Worm (Caenorhabditis elegans) whole organism, L4 larva: ENCODE data around the gene str-5.
A peak's percentile ranks its signal among the peaks of the same experiment; 100 is the strongest.

Experiments
- D1046.2 ChIP-seq: fragments of 200-800 bp; sonication (Bioruptor generic); IDR thresholded peaks from 2 replicates; pipeline ENCODE4 v1.3.6; 2022; ENCODE audit warnings: missing genetic modification characterization, missing compliant biosample characterization
- F10B5.3 ChIP-seq: sonication (generic microtip); optimal IDR thresholded peaks from 2 replicates; lab custom pipeline; 2016; ENCODE audit warnings: mild to moderate bottlenecking, missing genetic modification characterization, missing compliant biosample characterization
- F49E8.2 ChIP-seq: sonication (generic microtip); optimal IDR thresholded peaks from 2 replicates; lab custom pipeline; 2016; ENCODE audit warnings: missing compliant biosample characterization, mild to moderate bottlenecking, missing genetic modification characterization, borderline replicate concordance
- Y105C5A.15 ChIP-seq: fragments of 200-800 bp; sonication (Bioruptor generic); IDR thresholded peaks from 2 replicates; pipeline ENCODE4 v1.3.6; 2022; ENCODE audit warnings: missing genetic modification characterization, missing compliant biosample characterization
- Y75B8A.6 ChIP-seq: fragments of 200-800 bp; sonication (Bioruptor generic); IDR thresholded peaks from 2 replicates; pipeline ENCODE4 v1.3.6; 2022; ENCODE audit warnings: missing genetic modification reagents, missing genetic modification characterization, missing compliant biosample characterization
- ZK546.5 ChIP-seq, 2 experiments: sonication (generic microtip); optimal IDR thresholded peaks; 2 replicates each; lab custom pipeline; 2017; ENCODE audit warnings: missing biosample characterization in 2 of 2, missing genetic modification characterization in 2 of 2
- aha-1 ChIP-seq: fragments of 150-350 bp; peaks from one replicate; lab custom pipeline; 2014; ENCODE audit warnings: missing biosample characterization, missing genetic modification characterization
- arid-1 ChIP-seq: fragments of 200-800 bp; sonication (Bioruptor generic); conservative IDR thresholded peaks from 2 replicates; pipeline ENCODE4 v1.3.6; 2022; ENCODE audit warnings: missing genetic modification reagents, missing genetic modification characterization, missing compliant biosample characterization
- ceh-20 ChIP-seq: fragments of 200-800 bp; sonication (Bioruptor generic); IDR thresholded peaks from 2 replicates; pipeline ENCODE4 v1.3.6; 2022; ENCODE audit warnings: missing genetic modification reagents, missing genetic modification characterization, missing compliant biosample characterization
- ceh-32 ChIP-seq: sonication (generic microtip); optimal IDR thresholded peaks from 2 replicates; lab custom pipeline; 2016; ENCODE audit warnings: mild to moderate bottlenecking, missing genetic modification characterization, missing compliant biosample characterization; ENCODE audit not compliant: poor library complexity
- ces-1 ChIP-seq: fragments of 150-350 bp; sonication (generic microtip); optimal IDR thresholded peaks from 4 replicates; lab custom pipeline; 2014; ENCODE audit warnings: missing biosample characterization, missing genetic modification reagents, missing genetic modification characterization
- cey-2 ChIP-seq: sonication (generic microtip); optimal IDR thresholded peaks from 3 replicates; lab custom pipeline; 2017; ENCODE audit warnings: missing genetic modification characterization, mild to moderate bottlenecking, missing compliant biosample characterization, antibody characterized with exemption, borderline replicate concordance; ENCODE audit not compliant: insufficient read depth
- ctbp-1 ChIP-seq: fragments of 200-800 bp; sonication (Bioruptor generic); IDR thresholded peaks from 2 replicates; pipeline ENCODE4 v1.3.6; 2022; ENCODE audit warnings: missing genetic modification reagents, missing genetic modification characterization, missing compliant biosample characterization
- daf-16 ChIP-seq, 3 experiments: sonication (generic microtip); optimal IDR thresholded peaks; 2 replicates each; lab custom pipeline; 2016 to 2017; ENCODE audit warnings: missing genetic modification characterization in 3 of 3, missing genetic modification reagents in 3 of 3, mild to moderate bottlenecking in 2 of 3, missing compliant biosample characterization in 2 of 3, missing biosample characterization in 1 of 3, moderate library complexity in 1 of 3
- daf-8 ChIP-seq: fragments of 200-800 bp; sonication (Bioruptor generic); IDR thresholded peaks from 2 replicates; pipeline ENCODE4 v1.3.6; 2022; ENCODE audit warnings: missing genetic modification characterization, missing compliant biosample characterization
- dmd-9 ChIP-seq: fragments of 200-800 bp; sonication (Bioruptor generic); IDR thresholded peaks from 2 replicates; pipeline ENCODE4 v1.3.6; 2022; ENCODE audit warnings: missing genetic modification reagents, missing genetic modification characterization, missing compliant biosample characterization
- fkh-10 ChIP-seq: fragments of 150-350 bp; optimal IDR thresholded peaks from 2 replicates; lab custom pipeline; 2014; ENCODE audit warnings: missing biosample characterization, missing genetic modification reagents, missing genetic modification characterization
- fos-1 ChIP-seq: fragments of 150-350 bp; optimal IDR thresholded peaks from 2 replicates; lab custom pipeline; 2014; ENCODE audit warnings: missing biosample characterization, missing genetic modification characterization
- hlh-30 ChIP-seq: sonication (generic microtip); optimal IDR thresholded peaks from 2 replicates; lab custom pipeline; 2017; ENCODE audit warnings: antibody characterized with exemption, mild to moderate bottlenecking, missing genetic modification characterization, missing compliant biosample characterization; ENCODE audit not compliant: insufficient read depth
- jun-1 ChIP-seq: fragments of 150-350 bp; optimal IDR thresholded peaks from 2 replicates; lab custom pipeline; 2014; ENCODE audit warnings: missing biosample characterization, missing genetic modification reagents, missing genetic modification characterization
- lin-15B ChIP-seq: fragments of 150-350 bp; sonication (generic microtip); optimal IDR thresholded peaks from 3 replicates; lab custom pipeline; 2014; ENCODE audit warnings: missing biosample characterization, missing genetic modification characterization
- lin-29 ChIP-seq: fragments of 200-800 bp; sonication (Bioruptor generic); IDR thresholded peaks from 2 replicates; pipeline ENCODE4 v1.3.6; 2022; ENCODE audit warnings: missing genetic modification reagents, missing genetic modification characterization, missing compliant biosample characterization
- lin-38 ChIP-seq: fragments of 200-800 bp; sonication (Bioruptor generic); IDR thresholded peaks from 2 replicates; pipeline ENCODE4 v1.3.6; 2022; ENCODE audit warnings: missing genetic modification reagents, missing genetic modification characterization, missing compliant biosample characterization
- lir-3 ChIP-seq: sonication (generic microtip); optimal IDR thresholded peaks from 2 replicates; lab custom pipeline; 2016; ENCODE audit warnings: mild to moderate bottlenecking, missing genetic modification characterization, missing compliant biosample characterization
- madf-5 ChIP-seq, 2 experiments: fragments of 200-800 bp; sonication (Bioruptor generic); IDR thresholded peaks; 2 replicates each; pipeline ENCODE4 v1.3.6; 2022; ENCODE audit warnings: missing compliant biosample characterization in 2 of 2, missing genetic modification characterization in 2 of 2
- mdl-1 ChIP-seq, 2 experiments: fragments of 150-350 bp in 1 of 2; sonication (generic microtip) in 1 of 2; optimal IDR thresholded peaks; 2 replicates each; lab custom pipeline; 2014 to 2017; ENCODE audit warnings: missing biosample characterization in 2 of 2, missing genetic modification characterization in 2 of 2
- mdt-29 ChIP-seq: fragments of 200-800 bp; sonication (Bioruptor generic); IDR thresholded peaks from 2 replicates; pipeline ENCODE4 v1.3.6; 2022; ENCODE audit warnings: missing genetic modification reagents, missing genetic modification characterization, missing compliant biosample characterization
- mxl-2 ChIP-seq: fragments of 200-800 bp; sonication (Bioruptor generic); conservative IDR thresholded peaks from 2 replicates; pipeline ENCODE4 v1.3.6; 2022; ENCODE audit warnings: missing genetic modification reagents, missing genetic modification characterization, missing compliant biosample characterization
- nhr-102 ChIP-seq: sonication (generic microtip); optimal IDR thresholded peaks from 2 replicates; lab custom pipeline; 2016; ENCODE audit warnings: mild to moderate bottlenecking, missing genetic modification characterization, moderate library complexity, missing compliant biosample characterization
- nhr-11 ChIP-seq: fragments of 150-350 bp; optimal IDR thresholded peaks from 2 replicates; lab custom pipeline; 2014; ENCODE audit warnings: missing biosample characterization, missing genetic modification characterization
- nhr-25 ChIP-seq: sonication (generic microtip); optimal IDR thresholded peaks from 2 replicates; lab custom pipeline; 2017; ENCODE audit warnings: missing genetic modification characterization, mild to moderate bottlenecking, missing compliant biosample characterization, antibody characterized with exemption, moderate library complexity, borderline replicate concordance; ENCODE audit not compliant: insufficient read depth
- nhr-28 ChIP-seq: fragments of 150-350 bp; optimal IDR thresholded peaks from 2 replicates; lab custom pipeline; 2014; ENCODE audit warnings: missing biosample characterization, missing genetic modification characterization
- nhr-42 ChIP-seq: fragments of 200-800 bp; sonication (Bioruptor generic); IDR thresholded peaks from 2 replicates; pipeline ENCODE4 v1.3.6; 2022; ENCODE audit warnings: missing genetic modification characterization, missing compliant biosample characterization
- rbr-2 ChIP-seq: sonication (generic microtip); optimal IDR thresholded peaks from 2 replicates; lab custom pipeline; 2016; ENCODE audit warnings: missing genotype, missing genetic modification characterization, missing compliant biosample characterization
- saeg-2 ChIP-seq: fragments of 200-800 bp; sonication (Bioruptor generic); IDR thresholded peaks from 2 replicates; pipeline ENCODE4 v1.3.6; 2022; ENCODE audit warnings: missing genetic modification reagents, missing genetic modification characterization, missing compliant biosample characterization
- set-16 ChIP-seq: fragments of 200-800 bp; sonication (Bioruptor generic); IDR thresholded peaks from 2 replicates; pipeline ENCODE4 v1.3.6; 2022; ENCODE audit warnings: missing genetic modification reagents, missing genetic modification characterization, missing compliant biosample characterization
- skn-1 ChIP-seq: fragments of 150-350 bp; optimal IDR thresholded peaks from 2 replicates; lab custom pipeline; 2014; ENCODE audit warnings: missing biosample characterization, missing genetic modification characterization
- unc-62 ChIP-seq, 3 experiments: fragments of 150-350 bp in 1 of 3; sonication (generic microtip); optimal IDR thresholded peaks in 2 of 3; peaks in 1 of 3; 1 replicate in 1 of 3; 2 replicates in 2 of 3; lab custom pipeline; 2014 to 2017; ENCODE audit warnings: missing biosample characterization in 3 of 3, missing genetic modification characterization in 3 of 3, missing genetic modification reagents in 3 of 3, missing genotype in 1 of 3
- zip-11 ChIP-seq: fragments of 200-800 bp; sonication (Bioruptor generic); IDR thresholded peaks from 2 replicates; pipeline ENCODE4 v1.3.6; 2022; ENCODE audit warnings: missing genetic modification characterization, missing compliant biosample characterization
- ztf-7 ChIP-seq: fragments of 150-350 bp; optimal IDR thresholded peaks from 2 replicates; lab custom pipeline; 2014; ENCODE audit warnings: missing biosample characterization, missing genetic modification characterization

Gene str-5

ce11 chrV:15733020-15733419, 20.0 kb upstream of the str-5 start:
- TF ChIP-seq F49E8.2 (tag; lab: Kevin White, UChicago): no peak
- TF ChIP-seq nhr-102 (tag; lab: Kevin White, UChicago): no peak
- TF ChIP-seq fkh-10: no peak
- peak; percentile 11 for TF ChIP-seq aha-1 (tag; lab: Kevin White, UChicago)
- no peak for TF ChIP-seq skn-1 (tag; lab: Kevin White, UChicago)
- no peak for TF ChIP-seq lin-29 (GFP tag; lab: Robert Waterston, UW)
- TF ChIP-seq set-16: peak; percentile 64
- no peak for TF ChIP-seq zip-11 (GFP tag; lab: Robert Waterston, UW)
- no peak for TF ChIP-seq hlh-30
- TF ChIP-seq lin-15B (tag; lab: Kevin White, UChicago): no peak
- TF ChIP-seq saeg-2 (GFP tag; lab: Robert Waterston, UW): no peak
- no peak for TF ChIP-seq ztf-7 (tag; lab: Kevin White, UChicago)

- TF ChIP-seq ces-1 (GFP tag; lab: Kevin White, UChicago): no peak
- no peak for TF ChIP-seq jun-1
- no peak for TF ChIP-seq D1046.2 (GFP tag; lab: Robert Waterston, UW)
- no peak for TF ChIP-seq ceh-32 (tag; lab: Kevin White, UChicago)
- no peak for TF ChIP-seq lin-38 (GFP tag; lab: Robert Waterston, UW)
- TF ChIP-seq madf-5 (GFP tag; IDR thresholded peaks at IDR 0.05; lab: Robert Waterston, UW): no peak
- TF ChIP-seq nhr-11 (tag; lab: Kevin White, UChicago): no peak
- no peak for TF ChIP-seq daf-8
- TF ChIP-seq cey-2: no peak
- TF ChIP-seq Y75B8A.6 (GFP tag; lab: Robert Waterston, UW): no peak
- no peak for TF ChIP-seq ctbp-1
- TF ChIP-seq mxl-2 (GFP tag; lab: Robert Waterston, UW): no peak
These were observed 19.5 kb upstream of the str-5 start, which contains the start of gene T23D5.3 for ce11 chrV:15733568-15733967. T23D5.3 (minus strand) TSS chrV:15733668.

ce11 chrV:15735720-15736119, 17.3 kb upstream of the str-5 start, which contains the start of gene str-27:
str-27 (minus strand) TSS chrV:15735820.
- TF ChIP-seq lir-3 (tag; lab: Kevin White, UChicago) (no peak), daf-8 (no peak), Y105C5A.15 (GFP tag; lab: Robert Waterston, UW) (no peak), ceh-32 (tag; lab: Kevin White, UChicago) (no peak), aha-1 (tag; lab: Kevin White, UChicago) (peak; percentile 61)

ce11 chrV:15741851-15742250, 11.2 kb upstream of the str-5 start, which contains the start of gene str-18:
str-18 (minus strand) TSS chrV:15741951.
- TF ChIP-seq mdt-29 (GFP tag; lab: Robert Waterston, UW): no peak
- TF ChIP-seq ceh-20: no peak
- no peak for TF ChIP-seq dmd-9 (GFP tag; lab: Robert Waterston, UW)
- TF ChIP-seq nhr-28 (tag; lab: Kevin White, UChicago): no peak
- TF ChIP-seq arid-1 (GFP tag; lab: Robert Waterston, UW): no peak
- TF ChIP-seq mdl-1 (tag; optimal IDR thresholded peaks at IDR 0.05; lab: Kevin White, UChicago): no peak
- TF ChIP-seq ZK546.5 (tag; optimal IDR thresholded peaks at IDR 0.05; lab: Kevin White, UChicago): no peak
- no peak for TF ChIP-seq rbr-2
- TF ChIP-seq set-16: no peak
- no peak for TF ChIP-seq fos-1 (tag; lab: Kevin White, UChicago)
- TF ChIP-seq unc-62 (GFP tag; optimal IDR thresholded peaks at IDR 0.05 in 1 of 2; lab: Kevin White, UChicago): no peak
- no peak for TF ChIP-seq unc-62 (tag; optimal IDR thresholded peaks at IDR 0.05; lab: Kevin White, UChicago)
- no peak for TF ChIP-seq nhr-25 (tag; lab: Kevin White, UChicago)
- no peak for TF ChIP-seq saeg-2 (GFP tag; lab: Robert Waterston, UW)
- TF ChIP-seq nhr-42 (GFP tag; lab: Robert Waterston, UW): no peak
- no peak for TF ChIP-seq F10B5.3 (tag; lab: Kevin White, UChicago)
- TF ChIP-seq skn-1 (tag; lab: Kevin White, UChicago): no peak
- no peak for TF ChIP-seq daf-16 (GFP tag; optimal IDR thresholded peaks at IDR 0.05; lab: Kevin White, UChicago)
- no peak for TF ChIP-seq daf-16 (tag; optimal IDR thresholded peaks at IDR 0.05; lab: Kevin White, UChicago)
- TF ChIP-seq ces-1 (GFP tag; lab: Kevin White, UChicago): no peak
